Worm (Caenorhabditis elegans) whole organism, late embryonic: ENCODE results near the gene phyh-1.

Experiments
- C38D4.7 ChIP-seq: fragments of 200-800 bp; sonication (Bioruptor generic); optimal IDR thresholded peaks from 2 replicates; lab custom pipeline; 2018; ENCODE audit warnings: mild to moderate bottlenecking, missing genetic modification characterization, moderate library complexity, missing compliant biosample characterization
- F13H6.1 ChIP-seq: sonication (generic microtip); optimal IDR thresholded peaks from 2 replicates; lab custom pipeline; 2016; ENCODE audit warnings: missing genetic modification characterization, missing compliant biosample characterization
- K02D7.2 ChIP-seq: sonication (generic microtip); optimal IDR thresholded peaks from 2 replicates; lab custom pipeline; 2017; ENCODE audit warnings: mild to moderate bottlenecking, missing genetic modification characterization, missing compliant biosample characterization
- K09A11.1 ChIP-seq: sonication (generic microtip); optimal IDR thresholded peaks from 2 replicates; lab custom pipeline; 2017; ENCODE audit warnings: antibody characterized with exemption, mild to moderate bottlenecking, missing genetic modification characterization, missing compliant biosample characterization; ENCODE audit not compliant: insufficient read depth
- T23F11.4 ChIP-seq: fragments of 200-800 bp; sonication (Bioruptor generic); optimal IDR thresholded peaks from 2 replicates; lab custom pipeline; 2018; ENCODE audit warnings: mild to moderate bottlenecking, missing genetic modification characterization, missing compliant biosample characterization
- ceh-14 ChIP-seq: sonication (generic microtip); optimal IDR thresholded peaks from 2 replicates; lab custom pipeline; 2016; ENCODE audit warnings: missing genotype, missing genetic modification characterization, missing compliant biosample characterization
- ceh-18 ChIP-seq: sonication (generic microtip); optimal IDR thresholded peaks from 2 replicates; lab custom pipeline; 2016; ENCODE audit warnings: missing genetic modification characterization, missing compliant biosample characterization
- ceh-31 ChIP-seq: sonication (generic microtip); optimal IDR thresholded peaks from 2 replicates; lab custom pipeline; 2016; ENCODE audit warnings: missing genetic modification characterization, missing compliant biosample characterization
- ceh-34 ChIP-seq: sonication (generic microtip); optimal IDR thresholded peaks from 2 replicates; lab custom pipeline; 2016; ENCODE audit warnings: mild to moderate bottlenecking, missing genetic modification characterization, missing compliant biosample characterization
- ceh-45 ChIP-seq: fragments of 200-800 bp; sonication (Bioruptor generic); IDR thresholded peaks from 2 replicates; pipeline ENCODE4 v1.3.6; 2022; ENCODE audit warnings: missing genetic modification reagents, missing genetic modification characterization, missing compliant biosample characterization
- ceh-48 ChIP-seq: sonication (generic microtip); optimal IDR thresholded peaks from 2 replicates; lab custom pipeline; 2016; ENCODE audit warnings: missing genetic modification characterization, inconsistent platforms, missing compliant biosample characterization
- ceh-6 ChIP-seq: fragments of 200-800 bp; sonication (Bioruptor generic); optimal IDR thresholded peaks from 2 replicates; lab custom pipeline; 2018; ENCODE audit warnings: mild to moderate bottlenecking, missing genetic modification characterization, missing compliant biosample characterization
- ceh-9 ChIP-seq: sonication (generic microtip); optimal IDR thresholded peaks from 2 replicates; lab custom pipeline; 2016; ENCODE audit warnings: mild to moderate bottlenecking, missing genetic modification characterization, inconsistent platforms, missing compliant biosample characterization
- che-1 ChIP-seq: sonication (generic microtip); optimal IDR thresholded peaks from 2 replicates; lab custom pipeline; 2016; ENCODE audit warnings: mild to moderate bottlenecking, missing genetic modification characterization, missing compliant biosample characterization
- dve-1 ChIP-seq: sonication (generic microtip); optimal IDR thresholded peaks from 2 replicates; lab custom pipeline; 2017; ENCODE audit warnings: antibody characterized with exemption, mild to moderate bottlenecking, missing genetic modification characterization, missing compliant biosample characterization
- elt-2 ChIP-seq: sonication (generic microtip); optimal IDR thresholded peaks from 2 replicates; lab custom pipeline; 2016; ENCODE audit warnings: missing genetic modification reagents, missing genetic modification characterization, missing compliant biosample characterization
- elt-4 ChIP-seq: sonication (generic microtip); optimal IDR thresholded peaks from 2 replicates; lab custom pipeline; 2016; ENCODE audit warnings: missing genetic modification characterization, missing compliant biosample characterization
- ets-4 ChIP-seq: sonication (generic microtip); optimal IDR thresholded peaks from 2 replicates; lab custom pipeline; 2016; ENCODE audit warnings: missing genetic modification characterization, missing compliant biosample characterization
- fkh-6 ChIP-seq: sonication (generic microtip); optimal IDR thresholded peaks from 2 replicates; lab custom pipeline; 2016; ENCODE audit warnings: missing genetic modification characterization, missing compliant biosample characterization
- hlh-13 ChIP-seq: fragments of 200-800 bp; sonication (Bioruptor generic); optimal IDR thresholded peaks from 2 replicates; lab custom pipeline; 2018; ENCODE audit warnings: mild to moderate bottlenecking, missing genetic modification characterization, missing compliant biosample characterization
- hlh-15 ChIP-seq: sonication (generic microtip); optimal IDR thresholded peaks from 2 replicates; lab custom pipeline; 2016; ENCODE audit warnings: missing genetic modification characterization, missing compliant biosample characterization
- hlh-6 ChIP-seq: sonication (generic microtip); optimal IDR thresholded peaks from 2 replicates; lab custom pipeline; 2016; ENCODE audit warnings: missing genotype, missing genetic modification characterization, missing compliant biosample characterization
- hlh-8 ChIP-seq: sonication (generic microtip); optimal IDR thresholded peaks from 2 replicates; lab custom pipeline; 2016; ENCODE audit warnings: missing genotype, missing genetic modification characterization, missing compliant biosample characterization
- lim-6 ChIP-seq: sonication (generic microtip); optimal IDR thresholded peaks from 2 replicates; lab custom pipeline; 2016; ENCODE audit warnings: missing genetic modification characterization, missing compliant biosample characterization
- mec-3 ChIP-seq: sonication (generic microtip); optimal IDR thresholded peaks from 2 replicates; lab custom pipeline; 2016; ENCODE audit warnings: borderline replicate concordance, missing genetic modification characterization, missing compliant biosample characterization
- nfya-1 ChIP-seq: sonication (generic microtip); optimal IDR thresholded peaks from 2 replicates; lab custom pipeline; 2017; ENCODE audit warnings: missing genetic modification characterization, mild to moderate bottlenecking, missing compliant biosample characterization, antibody characterized with exemption, moderate library complexity
- nhr-11 ChIP-seq: fragments of 150-350 bp; optimal IDR thresholded peaks from 2 replicates; lab custom pipeline; 2014; ENCODE audit warnings: missing biosample characterization, missing genetic modification characterization
- nhr-232 ChIP-seq: sonication (generic microtip); optimal IDR thresholded peaks from 2 replicates; lab custom pipeline; 2016; ENCODE audit warnings: missing genetic modification characterization, missing compliant biosample characterization
- npax-4 ChIP-seq: sonication (generic microtip); optimal IDR thresholded peaks from 2 replicates; lab custom pipeline; 2016; ENCODE audit warnings: missing genetic modification characterization, missing compliant biosample characterization
- odd-2 ChIP-seq: sonication (generic microtip); optimal IDR thresholded peaks from 2 replicates; lab custom pipeline; 2017; ENCODE audit warnings: antibody characterized with exemption, mild to moderate bottlenecking, missing genetic modification characterization, missing compliant biosample characterization
- pag-3 ChIP-seq: sonication (generic microtip); optimal IDR thresholded peaks from 2 replicates; lab custom pipeline; 2016; ENCODE audit warnings: missing compliant biosample characterization, missing genetic modification characterization, borderline replicate concordance
- ref-2 ChIP-seq: sonication (generic microtip); optimal IDR thresholded peaks from 2 replicates; lab custom pipeline; 2016; ENCODE audit warnings: missing genetic modification characterization, missing compliant biosample characterization
- sox-2 ChIP-seq: fragments of 200-800 bp; sonication (Bioruptor generic); IDR thresholded peaks from 2 replicates; pipeline ENCODE4 v1.3.6; 2022; ENCODE audit warnings: missing genetic modification reagents, missing genetic modification characterization, missing compliant biosample characterization
- tbx-7 ChIP-seq: sonication (generic microtip); optimal IDR thresholded peaks from 2 replicates; lab custom pipeline; 2016; ENCODE audit warnings: missing genotype, missing genetic modification characterization, missing compliant biosample characterization
- ttx-3 ChIP-seq: sonication (generic microtip); optimal IDR thresholded peaks from 2 replicates; lab custom pipeline; 2016; ENCODE audit warnings: missing genetic modification reagents, missing genetic modification characterization, missing compliant biosample characterization
- unc-3 ChIP-seq, 2 experiments: fragments of 200-800 bp in 1 of 2; sonication (Bioruptor generic) in 1 of 2; sonication (generic microtip) in 1 of 2; conservative IDR thresholded peaks in 1 of 2; optimal IDR thresholded peaks in 1 of 2; 2 replicates each; pipeline versions ENCODE4 v1.3.6 to Lab custom; 2016 to 2022; ENCODE audit warnings: missing compliant biosample characterization in 2 of 2, missing genetic modification characterization in 2 of 2, missing genetic modification reagents in 1 of 2
- unc-42 ChIP-seq: sonication (generic microtip); optimal IDR thresholded peaks from 2 replicates; lab custom pipeline; 2016; ENCODE audit warnings: missing genotype, missing genetic modification characterization, missing compliant biosample characterization
- unc-55 ChIP-seq: sonication (generic microtip); optimal IDR thresholded peaks from 2 replicates; lab custom pipeline; 2017; ENCODE audit warnings: missing biosample characterization, missing genetic modification reagents, missing genetic modification characterization

Gene phyh-1

ce11 chrIV:17249691-17250181 is 9.5 kb downstream of the phyh-1 start, which contains the start of gene eelo-2 (continued):
- no peak for TF ChIP-seq K02D7.2
- no peak for TF ChIP-seq ceh-45 (GFP tag; lab: Robert Waterston, UW)
- TF ChIP-seq lim-6: peak; percentile 47
- TF ChIP-seq nhr-11 (tag; lab: Kevin White, UChicago): no peak
- no peak for TF ChIP-seq T23F11.4 (GFP tag; lab: Kevin White, UChicago)
- no peak for TF ChIP-seq ceh-9
- TF ChIP-seq ceh-34 (tag; lab: Kevin White, UChicago): peak; percentile 83
- peak; percentile 53 for TF ChIP-seq ceh-6 (GFP tag; lab: Kevin White, UChicago)
- TF ChIP-seq C38D4.7: no peak
- TF ChIP-seq F13H6.1 (tag; lab: Kevin White, UChicago): peak; percentile 35
- TF ChIP-seq unc-42: peak; percentile 89
- TF ChIP-seq nhr-232: no peak
- peak; percentile 6 for TF ChIP-seq ttx-3 (tag; lab: Kevin White, UChicago)
- TF ChIP-seq odd-2: no peak
- peak; percentile 49 for TF ChIP-seq ceh-14
- no peak for TF ChIP-seq hlh-15 (tag; lab: Kevin White, UChicago)
- TF ChIP-seq unc-55 (GFP tag; lab: Kevin White, UChicago): peak; percentile 83
- no peak for TF ChIP-seq elt-4 (tag; lab: Kevin White, UChicago)
- peak; percentile 50 for TF ChIP-seq ceh-48
- TF ChIP-seq che-1 (tag; lab: Kevin White, UChicago): no peak
- TF ChIP-seq fkh-6 (tag; lab: Kevin White, UChicago): peak; percentile 9
- TF ChIP-seq hlh-6 (tag; lab: Kevin White, UChicago): no peak
- TF ChIP-seq K09A11.1 (tag; lab: Kevin White, UChicago): peak; percentile 40
- no peak for TF ChIP-seq mec-3 (tag; lab: Kevin White, UChicago)
- TF ChIP-seq elt-2 (tag; lab: Kevin White, UChicago): peak; percentile 72
- TF ChIP-seq ceh-31 (tag; lab: Kevin White, UChicago): peak; percentile 86
- TF ChIP-seq npax-4 (tag; lab: Kevin White, UChicago): no peak

ce11 chrIV:17248538-17248937 is 10.7 kb downstream of the phyh-1 start:
- TF ChIP-seq ceh-48 (no peak), hlh-8 (tag; lab: Kevin White, UChicago) (no peak), tbx-7 (tag; lab: Kevin White, UChicago) (no peak), nfya-1 (no peak)

DNA sequence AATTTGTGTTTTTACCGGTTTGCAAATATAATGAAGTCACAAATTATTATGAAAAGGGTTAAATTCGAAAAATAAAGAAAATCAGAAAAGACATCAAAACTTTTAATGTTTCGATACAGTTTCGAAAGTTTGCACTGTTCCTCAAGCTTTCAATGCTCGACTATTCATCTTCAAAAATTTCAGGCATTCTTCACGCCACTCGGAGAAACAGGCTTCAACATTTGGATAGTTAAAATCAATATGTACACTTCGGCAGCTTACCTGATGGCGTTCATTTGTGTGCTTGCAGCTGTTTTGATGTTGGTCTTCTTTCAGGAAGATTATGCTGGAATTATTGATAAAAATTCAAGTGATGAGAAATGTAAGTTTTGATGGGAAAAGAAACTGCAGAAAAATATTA is 12.0 kb downstream of the phyh-1 start:
- TF ChIP-seq npax-4 (tag; lab: Kevin White, UChicago): no peak
- TF ChIP-seq che-1 (tag; lab: Kevin White, UChicago): no peak
- no peak for TF ChIP-seq pag-3 (tag; lab: Kevin White, UChicago)
- no peak for TF ChIP-seq ref-2 (tag; lab: Kevin White, UChicago)
- TF ChIP-seq ets-4 (tag; lab: Kevin White, UChicago): no peak
- no peak for TF ChIP-seq unc-3 (GFP tag; conservative IDR thresholded peaks at IDR 0.05; lab: Robert Waterston, UW)
- TF ChIP-seq unc-3 (tag; optimal IDR thresholded peaks at IDR 0.05; lab: Kevin White, UChicago): no peak
- TF ChIP-seq lim-6: no peak
- no peak for TF ChIP-seq dve-1 (tag; lab: Kevin White, UChicago)
- no peak for TF ChIP-seq nhr-232
- no peak for TF ChIP-seq elt-4 (tag; lab: Kevin White, UChicago)
- no peak for TF ChIP-seq fkh-6 (tag; lab: Kevin White, UChicago)
- no peak for TF ChIP-seq hlh-13 (GFP tag; lab: Kevin White, UChicago)
- no peak for TF ChIP-seq sox-2 (GFP tag; lab: Robert Waterston, UW)
- no peak for TF ChIP-seq ceh-18 (tag; lab: Kevin White, UChicago)
- no peak for TF ChIP-seq unc-42
- no peak for TF ChIP-seq unc-55 (GFP tag; lab: Kevin White, UChicago)
